Worm (Caenorhabditis elegans) whole organism, young adult: ENCODE results near the gene srz-18.

Experiments used
- F23B12.7 ChIP-seq: sonication (generic microtip); optimal IDR thresholded peaks from 2 replicates; lab custom pipeline; 2017; ENCODE audit warnings: missing genetic modification characterization, mild to moderate bottlenecking, missing compliant biosample characterization, antibody characterized with exemption, moderate library complexity; ENCODE audit not compliant: insufficient read depth
- F55B11.4 ChIP-seq: sonication (generic microtip); optimal IDR thresholded peaks from 2 replicates; lab custom pipeline; 2016; ENCODE audit warnings: missing compliant biosample characterization, missing genetic modification characterization, borderline replicate concordance; ENCODE audit not compliant: insufficient read depth
- K11D2.4 ChIP-seq: fragments of 200-800 bp; sonication (Bioruptor generic); IDR thresholded peaks from 2 replicates; pipeline ENCODE4 v1.3.6; 2022; ENCODE audit warnings: missing genetic modification reagents, missing genetic modification characterization, missing compliant biosample characterization
- T07F8.4 ChIP-seq: sonication (generic microtip); optimal IDR thresholded peaks from 2 replicates; lab custom pipeline; 2016; ENCODE audit warnings: mild to moderate bottlenecking, missing genetic modification characterization, moderate library complexity, missing compliant biosample characterization
- T26A5.8 ChIP-seq: sonication (generic microtip); optimal IDR thresholded peaks from 2 replicates; lab custom pipeline; 2016; ENCODE audit warnings: missing genetic modification characterization, missing compliant biosample characterization
- Y53F4B.3 ChIP-seq: fragments of 200-800 bp; sonication (Bioruptor generic); IDR thresholded peaks from 2 replicates; pipeline ENCODE4 v1.3.6; 2022; ENCODE audit warnings: missing genetic modification reagents, missing genetic modification characterization, missing compliant biosample characterization
- Y67H2A.10 ChIP-seq: fragments of 200-800 bp; sonication (Bioruptor generic); conservative IDR thresholded peaks from 2 replicates; pipeline ENCODE4 v1.3.6; 2022; ENCODE audit warnings: missing genetic modification reagents, missing genetic modification characterization, missing compliant biosample characterization
- Y95B8A.8 ChIP-seq: fragments of 200-800 bp; sonication (Bioruptor generic); IDR thresholded peaks from 2 replicates; pipeline ENCODE4 v1.3.6; 2022; ENCODE audit warnings: missing genetic modification reagents, missing genetic modification characterization, missing compliant biosample characterization
- ZK185.1 ChIP-seq: sonication (generic microtip); optimal IDR thresholded peaks from 2 replicates; lab custom pipeline; 2016; ENCODE audit warnings: mild to moderate bottlenecking, missing genetic modification characterization, missing compliant biosample characterization; ENCODE audit not compliant: poor library complexity, severe bottlenecking
- aptf-3 ChIP-seq: fragments of 200-800 bp; sonication (Bioruptor generic); IDR thresholded peaks from 2 replicates; pipeline ENCODE4 v1.3.6; 2022; ENCODE audit warnings: missing genetic modification characterization, missing compliant biosample characterization
- athp-1 ChIP-seq: sonication (generic microtip); optimal IDR thresholded peaks from 2 replicates; lab custom pipeline; 2017; ENCODE audit warnings: mild to moderate bottlenecking, missing genetic modification characterization, missing compliant biosample characterization
- attf-3 ChIP-seq: fragments of 200-800 bp; sonication (Bioruptor generic); conservative IDR thresholded peaks from 2 replicates; pipeline ENCODE4 v1.3.6; 2022; ENCODE audit warnings: missing genetic modification reagents, missing genetic modification characterization, missing compliant biosample characterization
- attf-6 ChIP-seq: fragments of 200-800 bp; sonication (Bioruptor generic); IDR thresholded peaks from 2 replicates; pipeline ENCODE4 v1.3.6; 2022; ENCODE audit warnings: missing genetic modification reagents, missing genetic modification characterization, missing compliant biosample characterization
- bed-2 ChIP-seq: fragments of 200-800 bp; sonication (Bioruptor generic); IDR thresholded peaks from 2 replicates; pipeline ENCODE4 v1.3.6; 2022; ENCODE audit warnings: missing genetic modification reagents, missing genetic modification characterization, missing compliant biosample characterization
- cebp-2 ChIP-seq: fragments of 200-800 bp; sonication (Bioruptor generic); IDR thresholded peaks from 2 replicates; pipeline ENCODE4 v1.3.6; 2022; ENCODE audit warnings: missing genetic modification characterization, missing compliant biosample characterization
- ceh-100 ChIP-seq: fragments of 200-800 bp; sonication (Bioruptor generic); IDR thresholded peaks from 2 replicates; pipeline ENCODE4 v1.3.6; 2022; ENCODE audit warnings: missing genetic modification reagents, missing genetic modification characterization, missing compliant biosample characterization
- ceh-27 ChIP-seq: fragments of 200-800 bp; sonication (Bioruptor generic); optimal IDR thresholded peaks from 2 replicates; lab custom pipeline; 2018; ENCODE audit warnings: mild to moderate bottlenecking, missing genetic modification characterization, moderate library complexity, missing compliant biosample characterization
- ceh-79 ChIP-seq: sonication (generic microtip); optimal IDR thresholded peaks from 2 replicates; lab custom pipeline; 2017; ENCODE audit warnings: mild to moderate bottlenecking, missing genetic modification characterization, missing compliant biosample characterization
- ceh-91 ChIP-seq: fragments of 200-800 bp; sonication (Bioruptor generic); IDR thresholded peaks from 2 replicates; pipeline ENCODE4 v1.3.6; 2022; ENCODE audit warnings: missing genetic modification reagents, missing genetic modification characterization, missing compliant biosample characterization
- chd-7 ChIP-seq: sonication (generic microtip); optimal IDR thresholded peaks from 2 replicates; lab custom pipeline; 2016; ENCODE audit warnings: mild to moderate bottlenecking, missing genetic modification characterization, moderate library complexity, missing compliant biosample characterization
- egl-18 ChIP-seq: fragments of 200-800 bp; sonication (Bioruptor generic); IDR thresholded peaks from 2 replicates; pipeline ENCODE4 v1.3.6; 2022; ENCODE audit warnings: missing genetic modification reagents, missing genetic modification characterization, missing compliant biosample characterization
- egrh-3 ChIP-seq: fragments of 200-800 bp; sonication (Bioruptor generic); IDR thresholded peaks from 2 replicates; pipeline ENCODE4 v1.3.6; 2022; ENCODE audit warnings: missing genetic modification reagents, missing genetic modification characterization, missing compliant biosample characterization
- fkh-3 ChIP-seq: sonication (generic microtip); optimal IDR thresholded peaks from 2 replicates; lab custom pipeline; 2016; ENCODE audit warnings: mild to moderate bottlenecking, missing genetic modification characterization, missing compliant biosample characterization
- hlh-26 ChIP-seq: fragments of 200-800 bp; sonication (Bioruptor generic); conservative IDR thresholded peaks from 2 replicates; pipeline ENCODE4 v1.3.6; 2022; ENCODE audit warnings: missing genetic modification reagents, missing genetic modification characterization, missing compliant biosample characterization
- lag-1 ChIP-seq: fragments of 200-800 bp; sonication (Bioruptor generic); IDR thresholded peaks from 2 replicates; pipeline ENCODE4 v1.3.6; 2022; ENCODE audit warnings: missing genetic modification reagents, missing genetic modification characterization, missing compliant biosample characterization
- let-526 ChIP-seq: fragments of 200-800 bp; sonication (Bioruptor generic); IDR thresholded peaks from 2 replicates; pipeline ENCODE4 v1.3.6; 2022; ENCODE audit warnings: missing genetic modification reagents, missing genetic modification characterization, missing compliant biosample characterization
- lin-35 ChIP-seq, 3 experiments: fragments of 150-350 bp in 2 of 3; sonication (generic microtip) in 1 of 3; optimal IDR thresholded peaks; 2 replicates each; lab custom pipeline; 2014 to 2018; ENCODE audit warnings: missing biosample characterization in 3 of 3, missing genetic modification characterization in 3 of 3, missing genetic modification reagents in 3 of 3
- nfya-2 ChIP-seq: fragments of 200-800 bp; sonication (Bioruptor generic); IDR thresholded peaks from 2 replicates; pipeline ENCODE4 v1.3.6; 2022; ENCODE audit warnings: missing genetic modification reagents, missing genetic modification characterization, missing compliant biosample characterization
- nfyb-1 ChIP-seq: fragments of 200-800 bp; sonication (Bioruptor generic); IDR thresholded peaks from 2 replicates; pipeline ENCODE4 v1.3.6; 2022; ENCODE audit warnings: missing genetic modification reagents, missing genetic modification characterization, missing compliant biosample characterization
- nhr-27 ChIP-seq: fragments of 200-800 bp; sonication (Bioruptor generic); optimal IDR thresholded peaks from 2 replicates; lab custom pipeline; 2018; ENCODE audit warnings: mild to moderate bottlenecking, missing genetic modification characterization, moderate library complexity, missing compliant biosample characterization
- pbrm-1 ChIP-seq: fragments of 200-800 bp; sonication (Bioruptor generic); IDR thresholded peaks from 2 replicates; pipeline ENCODE4 v1.3.6; 2022; ENCODE audit warnings: missing genetic modification reagents, missing genetic modification characterization, missing compliant biosample characterization
- rec-8 ChIP-seq, 2 experiments: sonication (generic microtip); optimal IDR thresholded peaks; 2 replicates each; lab custom pipeline; 2016; ENCODE audit warnings: mild to moderate bottlenecking in 2 of 2, missing genetic modification characterization in 2 of 2, missing genetic modification reagents in 2 of 2, missing genotype in 2 of 2, missing biosample characterization in 1 of 2, missing compliant biosample characterization in 1 of 2, moderate library complexity in 1 of 2
- snpc-1.1 ChIP-seq: sonication (generic microtip); optimal IDR thresholded peaks from 2 replicates; lab custom pipeline; 2017; ENCODE audit warnings: missing genetic modification characterization, mild to moderate bottlenecking, missing compliant biosample characterization, antibody characterized with exemption, moderate library complexity, missing genotype, missing genetic modification reagents; ENCODE audit not compliant: insufficient read depth
- snpc-1.3 ChIP-seq: sonication (generic microtip); optimal IDR thresholded peaks from 2 replicates; lab custom pipeline; 2017; ENCODE audit warnings: missing genetic modification characterization, mild to moderate bottlenecking, missing compliant biosample characterization, antibody characterized with exemption, moderate library complexity, missing genotype, missing genetic modification reagents; ENCODE audit not compliant: insufficient read depth
- snpc-4 ChIP-seq, 5 experiments: fragments of 150-350 bp in 1 of 5; sonication (generic microtip) in 4 of 5; optimal IDR thresholded peaks; 2 replicates each; lab custom pipeline; 2014 to 2018; ENCODE audit warnings: missing genetic modification characterization in 5 of 5, missing biosample characterization in 3 of 5, antibody characterized with exemption in 2 of 5, mild to moderate bottlenecking in 2 of 5, missing compliant biosample characterization in 2 of 5, missing genotype in 2 of 5, moderate library complexity in 2 of 5, missing genetic modification reagents in 1 of 5
- somi-1 ChIP-seq: fragments of 200-800 bp; sonication (Bioruptor generic); optimal IDR thresholded peaks from 2 replicates; lab custom pipeline; 2018; ENCODE audit warnings: mild to moderate bottlenecking, missing genetic modification characterization, missing compliant biosample characterization
- sptf-2 ChIP-seq: fragments of 200-800 bp; sonication (Bioruptor generic); optimal IDR thresholded peaks from 2 replicates; lab custom pipeline; 2018; ENCODE audit warnings: mild to moderate bottlenecking, missing genetic modification characterization, missing compliant biosample characterization
- tlf-1 ChIP-seq: fragments of 200-800 bp; sonication (Bioruptor generic); optimal IDR thresholded peaks from 2 replicates; lab custom pipeline; 2018; ENCODE audit warnings: mild to moderate bottlenecking, missing genetic modification characterization, missing compliant biosample characterization
- ztf-22 ChIP-seq: fragments of 200-800 bp; sonication (Bioruptor generic); optimal IDR thresholded peaks from 2 replicates; lab custom pipeline; 2018; ENCODE audit warnings: mild to moderate bottlenecking, missing genetic modification characterization, moderate library complexity, missing compliant biosample characterization
- ztf-3 ChIP-seq: fragments of 200-800 bp; sonication (Bioruptor generic); optimal IDR thresholded peaks from 2 replicates; lab custom pipeline; 2018; ENCODE audit warnings: mild to moderate bottlenecking, missing genetic modification characterization, missing compliant biosample characterization

srz-18 gene

ce11 chrV:20606617-20607016 is 19.9 kb upstream of the srz-18 start, which contains the start of gene F46B3.23:
Gene F46B3.23, minus strand, starts transcription at chrV:20606717.
- no peak for TF ChIP-seq ceh-27 (GFP tag; lab: Kevin White, UChicago)
- TF ChIP-seq egl-18 (GFP tag; lab: Robert Waterston, UW) = no peak
- TF ChIP-seq F55B11.4 (tag; lab: Kevin White, UChicago) = no peak
- no peak for TF ChIP-seq T07F8.4 (tag; lab: Kevin White, UChicago)
- TF ChIP-seq K11D2.4 (GFP tag; lab: Robert Waterston, UW) = no peak
- no peak for TF ChIP-seq ceh-91 (GFP tag; lab: Robert Waterston, UW)
- TF ChIP-seq Y95B8A.8 (GFP tag; lab: Robert Waterston, UW) = no peak
- TF ChIP-seq let-526 (GFP tag; lab: Robert Waterston, UW) = no peak
- TF ChIP-seq rec-8 (tag; optimal IDR thresholded peaks at IDR 0.05; lab: Kevin White, UChicago) = no peak
- no peak for TF ChIP-seq athp-1 (tag; lab: Kevin White, UChicago)
- no peak for TF ChIP-seq ztf-22 (GFP tag; lab: Kevin White, UChicago)
- TF ChIP-seq egrh-3 = no peak
- TF ChIP-seq hlh-26 (GFP tag; lab: Robert Waterston, UW) = no peak
- TF ChIP-seq fkh-3 (tag; lab: Kevin White, UChicago) = no peak
- no peak for TF ChIP-seq ceh-79 (tag; lab: Kevin White, UChicago)
- no peak for TF ChIP-seq aptf-3 (GFP tag; lab: Robert Waterston, UW)
- TF ChIP-seq attf-6 = no peak
- no peak for TF ChIP-seq sptf-2 (GFP tag; lab: Kevin White, UChicago)
- TF ChIP-seq ceh-100 (GFP tag; lab: Robert Waterston, UW) = no peak
- TF ChIP-seq, all 124 proteins: peak for 0

ce11 chrV:20608688-20609087 is 17.8 kb upstream of the srz-18 start, which contains the start of gene ttr-12:
Gene ttr-12, minus strand, starts transcription at chrV:20608788.
- TF ChIP-seq T26A5.8 = no peak
- no peak for TF ChIP-seq Y95B8A.8 (GFP tag; lab: Robert Waterston, UW)
- no peak for TF ChIP-seq snpc-4 (GFP tag; optimal IDR thresholded peaks at IDR 0.05; lab: Kevin White, UChicago)
- TF ChIP-seq snpc-4 (tag; optimal IDR thresholded peaks at IDR 0.05; lab: Kevin White, UChicago) = no peak
- no peak for TF ChIP-seq Y53F4B.3 (GFP tag; lab: Robert Waterston, UW)
- no peak for TF ChIP-seq lag-1
- TF ChIP-seq lin-35 (GFP tag; optimal IDR thresholded peaks at IDR 0.05; lab: Kevin White, UChicago) = no peak
- TF ChIP-seq pbrm-1 (GFP tag; lab: Robert Waterston, UW) = no peak
- no peak for TF ChIP-seq cebp-2 (GFP tag; lab: Robert Waterston, UW)

- no peak for TF ChIP-seq ZK185.1 (tag; lab: Kevin White, UChicago)
- no peak for TF ChIP-seq nfya-2 (GFP tag; lab: Robert Waterston, UW)
- no peak for TF ChIP-seq ceh-79 (tag; lab: Kevin White, UChicago)
- TF ChIP-seq Y67H2A.10 (GFP tag; lab: Robert Waterston, UW) = no peak
- TF ChIP-seq ceh-27 (GFP tag; lab: Kevin White, UChicago) = no peak
- TF ChIP-seq F23B12.7 = no peak
- no peak for TF ChIP-seq snpc-1.3 (tag; lab: Kevin White, UChicago)
- TF ChIP-seq somi-1 (GFP tag; lab: Kevin White, UChicago) = no peak
- TF ChIP-seq nfyb-1 (GFP tag; lab: Robert Waterston, UW) = no peak
- no peak for TF ChIP-seq chd-7 (tag; lab: Kevin White, UChicago)
- no peak for TF ChIP-seq pbrm-1 (GFP tag; lab: Robert Waterston, UW)
- no peak for TF ChIP-seq attf-3 (GFP tag; lab: Robert Waterston, UW)
- no peak for TF ChIP-seq nhr-27 (tag; lab: Kevin White, UChicago)
- TF ChIP-seq tlf-1 = no peak
- TF ChIP-seq ztf-3 (GFP tag; lab: Kevin White, UChicago) = no peak
- no peak for TF ChIP-seq bed-2 (GFP tag; lab: Robert Waterston, UW)
- TF ChIP-seq snpc-1.1 = no peak
Observed at ce11 chrV:20609494-20609893, 17.0 kb upstream of the srz-18 start, which contains the start of gene grd-2. Gene grd-2, plus strand, starts transcription at chrV:20609794.
